Fruit fly (Drosophila melanogaster) whole organism, embryonic: ENCODE measurements around the gene Vps39.

ENCODE experiments used
- Ada2b ChIP-seq: fragments of 200-800 bp; sonication (Bioruptor generic); IDR thresholded peaks from 2 replicates; pipeline ENCODE4 v1.3.6; 2022; ENCODE audit warnings: missing biosample characterization, missing genetic modification characterization
- CG10267 ChIP-seq: fragments of 200-800 bp; sonication (Bioruptor generic); optimal IDR thresholded peaks from 2 replicates; lab custom pipeline; 2018; ENCODE audit warnings: missing biosample characterization, mild to moderate bottlenecking, missing genetic modification characterization, moderate library complexity
- CG10543 ChIP-seq: fragments of 200-800 bp; sonication (Bioruptor generic); optimal IDR thresholded peaks from 3 replicates; lab custom pipeline; 2017; ENCODE audit warnings: missing biosample characterization, mild to moderate bottlenecking, missing genetic modification characterization, moderate library complexity
- CG12104 ChIP-seq: fragments of 200-800 bp; sonication (Bioruptor generic); optimal IDR thresholded peaks from 3 replicates; lab custom pipeline; 2016; ENCODE audit warnings: missing biosample characterization, missing genetic modification characterization
- CG13123 ChIP-seq: fragments of 200-800 bp; sonication (Bioruptor generic); optimal IDR thresholded peaks from 2 replicates; lab custom pipeline; 2016; ENCODE audit warnings: missing biosample characterization, missing genetic modification characterization
- CG13296 ChIP-seq: fragments of 200-800 bp; sonication (Bioruptor generic); optimal IDR thresholded peaks from 3 replicates; lab custom pipeline; 2018; ENCODE audit warnings: missing biosample characterization, mild to moderate bottlenecking, missing genetic modification characterization
- CG13424 ChIP-seq: fragments of 200-800 bp; sonication (Bioruptor generic); optimal IDR thresholded peaks from 2 replicates; lab custom pipeline; 2019; ENCODE audit warnings: missing biosample characterization, mild to moderate bottlenecking, missing genetic modification characterization, moderate library complexity
- CG14860 ChIP-seq: fragments of 200-800 bp; sonication (Bioruptor generic); IDR thresholded peaks from 3 replicates; pipeline ENCODE4 v1.3.6; 2022; ENCODE audit warnings: missing biosample characterization, missing genetic modification characterization; ENCODE audit not compliant: partially characterized antibody
- CG15011 ChIP-seq: fragments of 200-800 bp; sonication (Bioruptor generic); optimal IDR thresholded peaks from 3 replicates; lab custom pipeline; 2018; ENCODE audit warnings: missing biosample characterization, mild to moderate bottlenecking, missing genetic modification characterization
- CG1647 ChIP-seq: fragments of 200-800 bp; sonication (Bioruptor generic); optimal IDR thresholded peaks from 3 replicates; lab custom pipeline; 2016; ENCODE audit warnings: missing biosample characterization, missing genetic modification characterization
- CG18011 ChIP-seq: fragments of 200-800 bp; sonication (Bioruptor generic); optimal IDR thresholded peaks from 2 replicates; lab custom pipeline; 2017; ENCODE audit warnings: missing biosample characterization, missing genetic modification characterization, mild to moderate bottlenecking, moderate library complexity, missing genotype
- CG18262 ChIP-seq: fragments of 200-800 bp; optimal IDR thresholded peaks from 3 replicates; lab custom pipeline; 2019; ENCODE audit warnings: missing biosample characterization, mild to moderate bottlenecking, missing genetic modification characterization, moderate library complexity
- CG2199 ChIP-seq: fragments of 200-800 bp; sonication (Bioruptor generic); IDR thresholded peaks from 3 replicates; pipeline ENCODE4 v1.3.6; 2022; ENCODE audit warnings: missing biosample characterization, missing genetic modification characterization
- CG2202 ChIP-seq: fragments of 200-800 bp; sonication (Bioruptor generic); optimal IDR thresholded peaks from 2 replicates; lab custom pipeline; 2018; ENCODE audit warnings: missing biosample characterization, mild to moderate bottlenecking, missing genetic modification characterization
- CG3281 ChIP-seq: fragments of 200-800 bp; sonication (Bioruptor generic); optimal IDR thresholded peaks from 3 replicates; lab custom pipeline; 2017; ENCODE audit warnings: missing biosample characterization, mild to moderate bottlenecking, missing genetic modification characterization
- CG3995 ChIP-seq: fragments of 200-800 bp; sonication (Bioruptor generic); optimal IDR thresholded peaks from 3 replicates; lab custom pipeline; 2016; ENCODE audit warnings: missing biosample characterization, missing genetic modification characterization
- CG4424 ChIP-seq: fragments of 200-800 bp; sonication (Bioruptor generic); optimal IDR thresholded peaks from 3 replicates; lab custom pipeline; 2016; ENCODE audit warnings: missing biosample characterization, missing genetic modification characterization
- CG7556 ChIP-seq: fragments of 200-800 bp; sonication (Bioruptor generic); optimal IDR thresholded peaks from 2 replicates; lab custom pipeline; 2017; ENCODE audit warnings: missing biosample characterization, mild to moderate bottlenecking, missing genetic modification characterization
- CG7839 ChIP-seq: fragments of 200-800 bp; sonication (Bioruptor generic); optimal IDR thresholded peaks from 3 replicates; lab custom pipeline; 2018; ENCODE audit warnings: missing biosample characterization, mild to moderate bottlenecking, missing genetic modification characterization, moderate library complexity
- CG7963 ChIP-seq: fragments of 200-800 bp; sonication (Bioruptor generic); IDR thresholded peaks from 3 replicates; pipeline ENCODE4 v1.3.6; 2022; ENCODE audit warnings: missing biosample characterization, missing genetic modification characterization; ENCODE audit not compliant: partially characterized antibody
- CG9797 ChIP-seq: fragments of 200-800 bp; sonication (Bioruptor generic); optimal IDR thresholded peaks from 3 replicates; lab custom pipeline; 2018; ENCODE audit warnings: missing biosample characterization, mild to moderate bottlenecking, missing genetic modification characterization
- CG9932 ChIP-seq: fragments of 200-800 bp; sonication (Bioruptor generic); IDR thresholded peaks from 2 replicates; pipeline ENCODE4 v1.3.6; 2022; ENCODE audit warnings: missing biosample characterization, missing genetic modification characterization
- Chrac-16 ChIP-seq: fragments of 200-800 bp; sonication (Bioruptor generic); optimal IDR thresholded peaks from 3 replicates; lab custom pipeline; 2016; ENCODE audit warnings: missing biosample characterization, missing genetic modification characterization
- Dbx ChIP-seq: fragments of 200-800 bp; sonication (Bioruptor generic); IDR thresholded peaks from 3 replicates; pipeline ENCODE4 v1.3.6; 2022; ENCODE audit warnings: missing biosample characterization, missing genetic modification characterization
- Dek ChIP-seq: fragments of 200-800 bp; sonication (Bioruptor generic); optimal IDR thresholded peaks from 3 replicates; lab custom pipeline; 2019; ENCODE audit warnings: missing biosample characterization, mild to moderate bottlenecking, missing genetic modification characterization, moderate library complexity
- Dip3 ChIP-seq: fragments of 200-800 bp; sonication (Bioruptor generic); optimal IDR thresholded peaks from 3 replicates; lab custom pipeline; 2016; ENCODE audit warnings: missing biosample characterization, missing genetic modification characterization
- Dref ChIP-seq: fragments of 200-800 bp; sonication (Bioruptor generic); IDR thresholded peaks from 2 replicates; pipeline ENCODE4 v1.3.6; 2022; ENCODE audit warnings: missing biosample characterization, missing genetic modification characterization
- ERR ChIP-seq: fragments of 200-800 bp; sonication (Bioruptor generic); optimal IDR thresholded peaks from 2 replicates; lab custom pipeline; 2016; ENCODE audit warnings: missing biosample characterization, missing genetic modification characterization
- Ets97D ChIP-seq: fragments of 200-800 bp; sonication (Bioruptor generic); optimal IDR thresholded peaks from 3 replicates; lab custom pipeline; 2016; ENCODE audit warnings: missing biosample characterization, missing genetic modification characterization
- HLH4C ChIP-seq: fragments of 200-800 bp; sonication (Bioruptor generic); IDR thresholded peaks from 3 replicates; pipeline ENCODE4 v1.3.6; 2022; ENCODE audit warnings: missing biosample characterization, missing genetic modification characterization; ENCODE audit not compliant: partially characterized antibody
- Myb ChIP-seq: fragments of 200-800 bp; sonication (Bioruptor generic); optimal IDR thresholded peaks from 2 replicates; lab custom pipeline; 2016; ENCODE audit warnings: missing biosample characterization, missing genetic modification characterization
- Opbp ChIP-seq: fragments of 200-800 bp; sonication (Bioruptor generic); IDR thresholded peaks from 3 replicates; pipeline ENCODE4 v1.3.6; 2022; ENCODE audit warnings: missing biosample characterization, missing genetic modification characterization; ENCODE audit not compliant: partially characterized antibody
- Six4 ChIP-seq: fragments of 200-800 bp; sonication (Bioruptor generic); optimal IDR thresholded peaks from 2 replicates; lab custom pipeline; 2016; ENCODE audit warnings: missing biosample characterization, missing genetic modification characterization
- Spps ChIP-seq: fragments of 200-800 bp; sonication (Bioruptor generic); optimal IDR thresholded peaks from 2 replicates; lab custom pipeline; 2018; ENCODE audit warnings: missing biosample characterization, mild to moderate bottlenecking, missing genetic modification characterization
- Sry-δ ChIP-seq: fragments of 200-800 bp; sonication (Bioruptor generic); optimal IDR thresholded peaks from 2 replicates; lab custom pipeline; 2016; ENCODE audit warnings: missing biosample characterization, missing genetic modification characterization
- YL-1 ChIP-seq: fragments of 200-800 bp; sonication (Bioruptor generic); optimal IDR thresholded peaks from 3 replicates; lab custom pipeline; 2017; ENCODE audit warnings: missing biosample characterization, mild to moderate bottlenecking, missing genetic modification characterization
- az2 ChIP-seq: fragments of 200-800 bp; sonication (Bioruptor generic); optimal IDR thresholded peaks from 3 replicates; lab custom pipeline; 2016; ENCODE audit warnings: missing biosample characterization, missing genetic modification characterization
- bigmax ChIP-seq: fragments of 200-800 bp; sonication (Bioruptor generic); optimal IDR thresholded peaks from 2 replicates; lab custom pipeline; 2018; ENCODE audit warnings: missing biosample characterization, mild to moderate bottlenecking, missing genetic modification characterization
- cwo ChIP-seq: fragments of 200-800 bp; sonication (Bioruptor generic); optimal IDR thresholded peaks from 3 replicates; lab custom pipeline; 2017; ENCODE audit warnings: missing biosample characterization, missing genetic modification characterization, mild to moderate bottlenecking, moderate library complexity, missing genetic modification reagents
- dimm ChIP-seq: fragments of 200-800 bp; sonication (Bioruptor generic); IDR thresholded peaks from 2 replicates; pipeline ENCODE4 v1.3.6; 2022; ENCODE audit warnings: missing biosample characterization, missing genetic modification characterization
- hbn ChIP-seq: fragments of 200-800 bp; sonication (Bioruptor generic); IDR thresholded peaks from 2 replicates; pipeline ENCODE4 v1.3.6; 2022; ENCODE audit warnings: missing biosample characterization, missing genetic modification characterization; ENCODE audit not compliant: partially characterized antibody
- inv ChIP-seq: fragments of 200-800 bp; sonication (Bioruptor generic); IDR thresholded peaks from 2 replicates; pipeline ENCODE4 v1.3.6; 2022; ENCODE audit warnings: missing biosample characterization, missing genetic modification characterization; ENCODE audit not compliant: partially characterized antibody
- kay ChIP-seq: fragments of 200-800 bp; sonication (Bioruptor generic); optimal IDR thresholded peaks from 2 replicates; lab custom pipeline; 2016; ENCODE audit warnings: missing biosample characterization, missing genetic modification characterization
- lola ChIP-seq, 3 experiments: fragments of >200 bp in 2 of 3; fragments of 200-800 bp in 1 of 3; sonication (Bioruptor generic) in 1 of 3; optimal IDR thresholded peaks; 2 replicates each; lab custom pipeline; 2017 to 2019; ENCODE audit warnings: missing biosample characterization in 3 of 3, missing genetic modification characterization in 3 of 3, mild to moderate bottlenecking in 1 of 3, moderate library complexity in 1 of 3
- mam ChIP-seq: fragments of 200-800 bp; sonication (Bioruptor generic); optimal IDR thresholded peaks from 3 replicates; lab custom pipeline; 2016; ENCODE audit warnings: missing biosample characterization, missing genetic modification characterization
- p53 ChIP-seq: fragments of 200-800 bp; sonication (Bioruptor generic); optimal IDR thresholded peaks from 2 replicates; lab custom pipeline; 2016; ENCODE audit warnings: missing biosample characterization, missing genetic modification characterization
- pho ChIP-seq: fragments of 200-800 bp; sonication (Bioruptor generic); optimal IDR thresholded peaks from 2 replicates; lab custom pipeline; 2016; ENCODE audit warnings: missing biosample characterization, missing genetic modification characterization
- pum ChIP-seq: fragments of 200-800 bp; sonication (Bioruptor generic); optimal IDR thresholded peaks from 2 replicates; lab custom pipeline; 2016; ENCODE audit warnings: missing biosample characterization, missing genetic modification characterization
- row ChIP-seq: fragments of 200-800 bp; sonication (Bioruptor generic); IDR thresholded peaks from 3 replicates; pipeline ENCODE4 v1.3.6; 2022; ENCODE audit warnings: missing biosample characterization, missing genetic modification characterization

Vps39 gene

dm6 chr3R:18274328-18275098, at the start of gene Vps39, which contains the start of gene eIF1A (continued):
- TF ChIP-seq CG10543 (GFP tag; lab: Kevin White, UChicago) (peak; percentile 15), CG13424 (tag; lab: Kevin White, UChicago) (peak; percentile 36), mam (GFP tag; lab: Kevin White, UChicago) (peak; percentile 47), CG14860 (GFP tag; lab: Robert Waterston, UW) (peak; percentile 87), CG13123 (GFP tag; lab: Kevin White, UChicago) (peak; percentile 44), hbn (peak; percentile 81), az2 (GFP tag; lab: Kevin White, UChicago) (peak; percentile 10), CG1647 (GFP tag; lab: Kevin White, UChicago) (no peak), Spps (tag; lab: Kevin White, UChicago) (peak; percentile 31), CG10267 (tag; lab: Kevin White, UChicago) (peak; percentile 46), dimm (no peak), HLH4C (GFP tag; lab: Robert Waterston, UW) (peak; percentile 93), Myb (GFP tag; lab: Kevin White, UChicago) (peak; percentile 52), bigmax (GFP tag; lab: Kevin White, UChicago) (no peak), CG4424 (GFP tag; lab: Kevin White, UChicago) (peak; percentile 35), CG18262 (peak; percentile 45), Six4 (GFP tag; lab: Kevin White, UChicago) (no peak), kay (GFP tag; lab: Kevin White, UChicago) (peak; percentile 1), CG12104 (no peak), CG15011 (no peak), Dip3 (GFP tag; lab: Kevin White, UChicago) (peak; percentile 21), Ets97D (GFP tag; lab: Kevin White, UChicago) (peak; percentile 70), pho (GFP tag; lab: Kevin White, UChicago) (peak; percentile 64), pum (GFP tag; lab: Kevin White, UChicago) (peak; percentile 32), CG3995 (GFP tag; lab: Kevin White, UChicago) (peak; percentile 53), Chrac-16 (GFP tag; lab: Kevin White, UChicago) (peak; percentile 44), Dek (tag; lab: Kevin White, UChicago) (peak; percentile 4), Sry-δ (GFP tag; lab: Kevin White, UChicago) (peak; percentile 95), lola (GFP tag; optimal IDR thresholded peaks at IDR 0.05; lab: Kevin White, UChicago) (peak in 1 of 3 experiments; percentile 24), CG7839 (tag; lab: Kevin White, UChicago) (no peak), ERR (GFP tag; lab: Kevin White, UChicago) (no peak), row (GFP tag; lab: Robert Waterston, UW) (peak; percentile 81), Opbp (GFP tag; lab: Robert Waterston, UW) (peak; percentile 69), cwo (GFP tag; lab: Kevin White, UChicago) (no peak), CG7963 (peak; percentile 66), CG2202 (peak; percentile 17), CG3281 (GFP tag; lab: Kevin White, UChicago) (no peak), Dbx (GFP tag; lab: Robert Waterston, UW) (0 out of 3 replicates have a peak, but pooled peaks have one; percentile 43), YL-1 (peak; percentile 48), inv (GFP tag; lab: Robert Waterston, UW) (peak; percentile 86), CG7556 (peak; percentile 36), CG2199 (no peak), CG13296 (GFP tag; lab: Kevin White, UChicago) (no peak), Dref (peak; percentile 83), p53 (GFP tag; lab: Kevin White, UChicago) (peak; percentile 28), CG9932 (GFP tag; lab: Robert Waterston, UW) (peak; percentile 68), CG9797 (GFP tag; lab: Kevin White, UChicago) (peak; percentile 19), CG18011 (GFP tag; lab: Kevin White, UChicago) (no peak), Ada2b (GFP tag; lab: Robert Waterston, UW) (no peak)
